Fruit fly (Drosophila melanogaster): ENCODE data around the gene CG5199.

The CG5199 gene

dm6 chr3L:20401026-20401912 is 51.4 kb downstream of the CG5199 start, which contains the start of gene trbl (continued):
- peak; percentile 60 for TF ChIP-seq E2f2 (GFP tag; IDR thresholded peaks at IDR 0.05)
- TF ChIP-seq scrt (GFP tag; optimal IDR thresholded peaks at IDR 0.05) = peak; percentile 6
- TF ChIP-seq tap (tag; optimal IDR thresholded peaks at IDR 0.05) = peak; percentile 18
- peak; percentile 11 for TF ChIP-seq ac (GFP tag; optimal IDR thresholded peaks at IDR 0.05)
- TF ChIP-seq h (optimal IDR thresholded peaks at IDR 0.05) = no peak
- TF ChIP-seq prd (optimal IDR thresholded peaks at IDR 0.05) = no peak
- TF ChIP-seq prd (GFP tag; IDR thresholded peaks at IDR 0.05) = no peak
- peak; percentile 21 for TF ChIP-seq Side (GFP tag; optimal IDR thresholded peaks at IDR 0.05)
- no peak for TF ChIP-seq CG4854 (GFP tag; optimal IDR thresholded peaks at IDR 0.05)
- TF ChIP-seq nmo (GFP tag; optimal IDR thresholded peaks at IDR 0.05) = peak; percentile 82
- no peak for TF ChIP-seq CG9932 (GFP tag; IDR thresholded peaks at IDR 0.05)
- TF ChIP-seq CG17568 (GFP tag; optimal IDR thresholded peaks at IDR 0.05) = peak; percentile 18
- TF ChIP-seq Stat92E (GFP tag; optimal IDR thresholded peaks at IDR 0.05) = peak in 1 of 3 experiments; percentile 46
- TF ChIP-seq Atf-2 (GFP tag; optimal IDR thresholded peaks at IDR 0.05) = no peak
- TF ChIP-seq CG10366 (GFP tag; IDR thresholded peaks at IDR 0.05) = no peak
- TF ChIP-seq gt (GFP tag; IDR thresholded peaks at IDR 0.05) = no peak
- TF ChIP-seq tgo (GFP tag; IDR thresholded peaks at IDR 0.05) = no peak; the same call in 2 of the 3 replicates
- peak; percentile 75 for TF ChIP-seq CG14860 (GFP tag; IDR thresholded peaks at IDR 0.05; ENCODE audit: partially characterized antibody)
- no peak for TF ChIP-seq CG1602 (GFP tag; optimal IDR thresholded peaks at IDR 0.05)
- TF ChIP-seq sc (optimal IDR thresholded peaks at IDR 0.05) = no peak
- TF ChIP-seq sc (GFP tag; optimal IDR thresholded peaks at IDR 0.05) = no peak
- TF ChIP-seq CG7556 (GFP tag; optimal IDR thresholded peaks at IDR 0.05) = peak; percentile 8
- peak; percentile 27 for TF ChIP-seq CG1603 (tag; optimal IDR thresholded peaks at IDR 0.05)
- peak; percentile 77 for TF ChIP-seq Bgb (GFP tag; IDR thresholded peaks at IDR 0.05; ENCODE audit: partially characterized antibody)
- no peak for TF ChIP-seq CG31388 (GFP tag; optimal IDR thresholded peaks at IDR 0.05)
- no peak for TF ChIP-seq CG1233 (GFP tag; optimal IDR thresholded peaks at IDR 0.05)
- peak; percentile 59 for TF ChIP-seq Hmr (GFP tag; optimal IDR thresholded peaks at IDR 0.05)
- TF ChIP-seq CG8089 (GFP tag; optimal IDR thresholded peaks at IDR 0.05) = no peak
- no peak for TF ChIP-seq Fer2 (tag; optimal IDR thresholded peaks at IDR 0.05)
- TF ChIP-seq zfh1 (GFP tag; IDR thresholded peaks at IDR 0.05) = no peak
- TF ChIP-seq gce (GFP tag; IDR thresholded peaks at IDR 0.05) = no peak
- peak; percentile 55 for TF ChIP-seq Dp (GFP tag; optimal IDR thresholded peaks at IDR 0.05)
- no peak for TF ChIP-seq Ssrp (tag; optimal IDR thresholded peaks at IDR 0.05)
- peak; percentile 26 for TF ChIP-seq CG14710 (tag; optimal IDR thresholded peaks at IDR 0.05)
- TF ChIP-seq da (GFP tag; optimal IDR thresholded peaks at IDR 0.05) = no peak
- TF ChIP-seq Spps (tag; optimal IDR thresholded peaks at IDR 0.05) = no peak
- TF ChIP-seq Doc2 (GFP tag; IDR thresholded peaks at IDR 0.05) = no peak
- TF ChIP-seq CG8924 (tag; optimal IDR thresholded peaks at IDR 0.05) = peak; percentile 70
- TF ChIP-seq CG8290 (GFP tag; optimal IDR thresholded peaks at IDR 0.05) = peak; percentile 43
- TF ChIP-seq CG8290 (tag; optimal IDR thresholded peaks at IDR 0.05) = peak; percentile 44 to 64
- TF ChIP-seq tup (GFP tag; optimal IDR thresholded peaks at IDR 0.05) = no peak
- no peak for TF ChIP-seq CG12942 (GFP tag; optimal IDR thresholded peaks at IDR 0.05)
- peak; percentile 38 for TF ChIP-seq zf30C (GFP tag; optimal IDR thresholded peaks at IDR 0.05)
- TF ChIP-seq Oli (tag; optimal IDR thresholded peaks at IDR 0.05) = no peak
- TF ChIP-seq ssp (GFP tag; IDR thresholded peaks at IDR 0.05) = no peak
- no peak for TF ChIP-seq CG8944 (GFP tag; optimal IDR thresholded peaks at IDR 0.05)
- TF ChIP-seq CkIIα-i1 (GFP tag; IDR thresholded peaks at IDR 0.05) = no peak
- peak; percentile 75 for TF ChIP-seq CG15479 (GFP tag; optimal IDR thresholded peaks at IDR 0.05)
- TF ChIP-seq unc-4 (GFP tag; IDR thresholded peaks at IDR 0.05; ENCODE audit: partially characterized antibody) = peak; percentile 58
- TF ChIP-seq tll (GFP tag; optimal IDR thresholded peaks at IDR 0.05) = no peak
